Fruit fly (Drosophila melanogaster) whole organism, embryonic: ENCODE measurements around the gene Polr3E.

Experiments used
- Bgb ChIP-seq: fragments of 200-800 bp; sonication (Bioruptor generic); IDR thresholded peaks from 2 replicates; pipeline ENCODE4 v1.3.6; 2022; ENCODE audit warnings: missing biosample characterization, missing genetic modification characterization; ENCODE audit not compliant: partially characterized antibody
- CG11085 ChIP-seq: fragments of 200-800 bp; sonication (Bioruptor generic); IDR thresholded peaks from 2 replicates; pipeline ENCODE4 v1.3.6; 2022; ENCODE audit warnings: missing biosample characterization, missing genetic modification characterization
- CG12155 ChIP-seq: fragments of 200-800 bp; sonication (Bioruptor generic); optimal IDR thresholded peaks from 3 replicates; lab custom pipeline; 2016; ENCODE audit warnings: missing biosample characterization, missing genetic modification characterization
- CG1233 ChIP-seq: fragments of 200-800 bp; sonication (Bioruptor generic); optimal IDR thresholded peaks from 4 replicates; lab custom pipeline; 2018; ENCODE audit warnings: missing biosample characterization, mild to moderate bottlenecking, missing genetic modification characterization
- CG12769 ChIP-seq: fragments of 200-800 bp; sonication (Bioruptor generic); optimal IDR thresholded peaks from 2 replicates; lab custom pipeline; 2019; ENCODE audit warnings: missing biosample characterization, mild to moderate bottlenecking, missing genetic modification characterization, moderate library complexity
- CG12942 ChIP-seq: fragments of 200-800 bp; sonication (Bioruptor generic); optimal IDR thresholded peaks from 3 replicates; lab custom pipeline; 2016; ENCODE audit warnings: missing biosample characterization, missing genetic modification characterization
- CG13624 ChIP-seq: fragments of 200-800 bp; sonication (Bioruptor generic); optimal IDR thresholded peaks from 2 replicates; lab custom pipeline; 2016; ENCODE audit warnings: missing biosample characterization, missing genetic modification characterization
- CG14667 ChIP-seq: fragments of 200-800 bp; sonication (Bioruptor generic); IDR thresholded peaks from 2 replicates; pipeline ENCODE4 v1.3.6; 2022; ENCODE audit warnings: missing biosample characterization, missing genetic modification characterization
- CG15479 ChIP-seq: fragments of 200-800 bp; sonication (Bioruptor generic); optimal IDR thresholded peaks from 3 replicates; lab custom pipeline; 2019; ENCODE audit warnings: missing biosample characterization, mild to moderate bottlenecking, missing genetic modification characterization, moderate library complexity
- CG17912 ChIP-seq: fragments of 200-800 bp; sonication (Bioruptor generic); optimal IDR thresholded peaks from 2 replicates; lab custom pipeline; 2018; ENCODE audit warnings: missing biosample characterization, mild to moderate bottlenecking, missing genetic modification characterization
- CG18476 ChIP-seq: fragments of 200-800 bp; sonication (Bioruptor generic); optimal IDR thresholded peaks from 2 replicates; lab custom pipeline; 2016; ENCODE audit warnings: missing biosample characterization, mild to moderate bottlenecking, missing genetic modification characterization
- CG18599 ChIP-seq: fragments of 200-800 bp; sonication (Bioruptor generic); optimal IDR thresholded peaks from 3 replicates; lab custom pipeline; 2017; ENCODE audit warnings: missing biosample characterization, missing genetic modification characterization, mild to moderate bottlenecking, moderate library complexity, missing genetic modification reagents
- CG2875 ChIP-seq: fragments of 200-800 bp; sonication (Bioruptor generic); optimal IDR thresholded peaks from 2 replicates; lab custom pipeline; 2017; ENCODE audit warnings: missing biosample characterization, mild to moderate bottlenecking, missing genetic modification characterization, missing genetic modification reagents
- CG34376 ChIP-seq: fragments of 200-800 bp; sonication (Bioruptor generic); optimal IDR thresholded peaks from 2 replicates; lab custom pipeline; 2018; ENCODE audit warnings: missing biosample characterization, mild to moderate bottlenecking, missing genetic modification characterization
- CG6683 ChIP-seq: fragments of 200-800 bp; sonication (Bioruptor generic); optimal IDR thresholded peaks from 2 replicates; lab custom pipeline; 2017; ENCODE audit warnings: missing biosample characterization, mild to moderate bottlenecking, missing genetic modification characterization, missing genetic modification reagents
- CG8281 ChIP-seq: fragments of 200-800 bp; sonication (Bioruptor generic); optimal IDR thresholded peaks from 2 replicates; lab custom pipeline; 2018; ENCODE audit warnings: missing biosample characterization, mild to moderate bottlenecking, missing genetic modification characterization, moderate library complexity
- CG8944 ChIP-seq: fragments of 200-800 bp; sonication (Bioruptor generic); optimal IDR thresholded peaks from 3 replicates; lab custom pipeline; 2016; ENCODE audit warnings: missing biosample characterization, missing genetic modification characterization
- CTCF ChIP-seq: fragments of 200-800 bp; sonication (Bioruptor generic); optimal IDR thresholded peaks from 2 replicates; lab custom pipeline; 2017; ENCODE audit warnings: missing biosample characterization, mild to moderate bottlenecking, missing genetic modification characterization, moderate library complexity
- Dll ChIP-seq: fragments of 200-800 bp; sonication (Bioruptor generic); IDR thresholded peaks from 4 replicates; pipeline ENCODE4 v1.3.6; 2022; ENCODE audit warnings: missing biosample characterization, missing genetic modification characterization; ENCODE audit not compliant: partially characterized antibody
- Doc3 ChIP-seq: fragments of 200-800 bp; sonication (Bioruptor generic); IDR thresholded peaks from 3 replicates; pipeline ENCODE4 v1.3.6; 2022; ENCODE audit warnings: missing biosample characterization, missing genetic modification characterization; ENCODE audit not compliant: partially characterized antibody
- E2f1 ChIP-seq: fragments of 200-800 bp; sonication (Bioruptor generic); IDR thresholded peaks from 2 replicates; pipeline ENCODE4 v1.3.6; 2022; ENCODE audit warnings: missing biosample characterization, missing genetic modification characterization
- HLH3B ChIP-seq: fragments of 200-800 bp; sonication (Bioruptor generic); IDR thresholded peaks from 2 replicates; pipeline ENCODE4 v1.3.6; 2022; ENCODE audit warnings: missing biosample characterization, missing genetic modification characterization
- HLH54F ChIP-seq: fragments of 200-800 bp; sonication (Bioruptor generic); optimal IDR thresholded peaks from 3 replicates; lab custom pipeline; 2016; ENCODE audit warnings: missing biosample characterization, missing genetic modification characterization
- Hr51 ChIP-seq, 2 experiments: fragments of 200-800 bp; sonication (Bioruptor generic); optimal IDR thresholded peaks; 2 replicates in 1 of 2; 3 replicates in 1 of 2; lab custom pipeline; 2016 to 2018; ENCODE audit warnings: missing biosample characterization in 2 of 2, missing genetic modification characterization in 2 of 2, mild to moderate bottlenecking in 1 of 2, moderate library complexity in 1 of 2
- Jarid2 ChIP-seq: fragments of 200-800 bp; sonication (Bioruptor generic); optimal IDR thresholded peaks from 3 replicates; lab custom pipeline; 2017; ENCODE audit warnings: mild to moderate bottlenecking, missing biosample characterization, missing genetic modification reagents, missing genetic modification characterization
- Max ChIP-seq: fragments of 200-800 bp; sonication (Bioruptor generic); optimal IDR thresholded peaks from 2 replicates; lab custom pipeline; 2016; ENCODE audit warnings: missing biosample characterization, mild to moderate bottlenecking, missing genetic modification characterization
- Neu2 ChIP-seq: fragments of 200-800 bp; sonication (Bioruptor generic); optimal IDR thresholded peaks from 3 replicates; lab custom pipeline; 2016; ENCODE audit warnings: missing biosample characterization, missing genetic modification characterization, borderline replicate concordance
- Oaz ChIP-seq: fragments of 200-800 bp; sonication (Bioruptor generic); IDR thresholded peaks from 2 replicates; pipeline ENCODE4 v1.3.6; 2022; ENCODE audit warnings: missing biosample characterization, missing genetic modification characterization
- Poxn ChIP-seq: fragments of 200-800 bp; sonication (Bioruptor generic); IDR thresholded peaks from 2 replicates; pipeline ENCODE4 v1.3.6; 2022; ENCODE audit warnings: missing biosample characterization, missing genetic modification characterization
- Rx ChIP-seq: fragments of 200-800 bp; sonication (Bioruptor generic); IDR thresholded peaks from 2 replicates; pipeline ENCODE4 v1.3.6; 2022; ENCODE audit warnings: missing biosample characterization, missing genetic modification characterization
- Six4 ChIP-seq: fragments of 200-800 bp; sonication (Bioruptor generic); optimal IDR thresholded peaks from 2 replicates; lab custom pipeline; 2016; ENCODE audit warnings: missing biosample characterization, missing genetic modification characterization
- TFAM ChIP-seq: fragments of 200-800 bp; sonication (Bioruptor generic); optimal IDR thresholded peaks from 2 replicates; lab custom pipeline; 2017; ENCODE audit warnings: missing biosample characterization, missing genetic modification characterization, inconsistent platforms
- Vsx1 ChIP-seq: fragments of 200-800 bp; sonication (Bioruptor generic); optimal IDR thresholded peaks from 2 replicates; lab custom pipeline; 2017; ENCODE audit warnings: missing biosample characterization, mild to moderate bottlenecking, missing genetic modification characterization, missing genetic modification reagents
- Xbp1 ChIP-seq: fragments of 200-800 bp; sonication (Bioruptor generic); optimal IDR thresholded peaks from 3 replicates; lab custom pipeline; 2016; ENCODE audit warnings: missing biosample characterization, mild to moderate bottlenecking, missing genetic modification characterization
- aop ChIP-seq: fragments of 200-800 bp; sonication (Bioruptor generic); IDR thresholded peaks from 2 replicates; pipeline ENCODE4 v1.3.6; 2022; ENCODE audit warnings: missing biosample characterization, missing genetic modification characterization
- bowl ChIP-seq: fragments of 200-800 bp; sonication (Bioruptor generic); IDR thresholded peaks from 2 replicates; pipeline ENCODE4 v1.3.6; 2022; ENCODE audit warnings: missing biosample characterization, missing genetic modification characterization
- cas ChIP-seq: fragments of 200-800 bp; sonication (Bioruptor generic); IDR thresholded peaks from 2 replicates; pipeline ENCODE4 v1.3.6; 2022; ENCODE audit warnings: missing biosample characterization, missing genetic modification characterization
- da ChIP-seq: fragments of 200-800 bp; sonication (Bioruptor generic); optimal IDR thresholded peaks from 2 replicates; lab custom pipeline; 2016; ENCODE audit warnings: missing biosample characterization, missing genetic modification characterization
- dmrt99B ChIP-seq: fragments of 200-800 bp; sonication (Bioruptor generic); optimal IDR thresholded peaks from 2 replicates; lab custom pipeline; 2018; ENCODE audit warnings: missing biosample characterization, mild to moderate bottlenecking, missing genetic modification characterization, moderate library complexity
- ftz-f1 ChIP-seq: fragments of 200-800 bp; sonication (Bioruptor generic); optimal IDR thresholded peaks from 2 replicates; lab custom pipeline; 2016; ENCODE audit warnings: missing biosample characterization, missing genetic modification characterization
- gro ChIP-seq: fragments of 200-800 bp; sonication (Bioruptor generic); optimal IDR thresholded peaks from 2 replicates; lab custom pipeline; 2016; ENCODE audit warnings: missing biosample characterization, missing genetic modification characterization
- lbe ChIP-seq: fragments of 200-800 bp; sonication (Bioruptor generic); optimal IDR thresholded peaks from 2 replicates; lab custom pipeline; 2016; ENCODE audit warnings: missing biosample characterization, mild to moderate bottlenecking, missing genetic modification characterization
- maf-S ChIP-seq: fragments of 200-800 bp; sonication (Bioruptor generic); optimal IDR thresholded peaks from 2 replicates; lab custom pipeline; 2016; ENCODE audit warnings: missing biosample characterization, missing genetic modification characterization
- nerfin-2 ChIP-seq: fragments of 200-800 bp; sonication (Bioruptor generic); IDR thresholded peaks from 2 replicates; pipeline ENCODE4 v1.3.6; 2022; ENCODE audit warnings: missing biosample characterization, missing genetic modification characterization; ENCODE audit not compliant: partially characterized antibody
- org-1 ChIP-seq: fragments of 200-800 bp; sonication (Bioruptor generic); optimal IDR thresholded peaks from 2 replicates; lab custom pipeline; 2017; ENCODE audit warnings: missing biosample characterization, missing genetic modification characterization
- pb ChIP-seq: fragments of 200-800 bp; sonication (Bioruptor generic); optimal IDR thresholded peaks from 3 replicates; lab custom pipeline; 2016; ENCODE audit warnings: missing biosample characterization, missing genetic modification characterization
- run ChIP-seq: fragments of 200-800 bp; sonication (Bioruptor generic); optimal IDR thresholded peaks from 3 replicates; lab custom pipeline; 2018; ENCODE audit warnings: missing biosample characterization, mild to moderate bottlenecking, missing genetic modification characterization
- stc ChIP-seq: fragments of 200-800 bp; sonication (Bioruptor generic); IDR thresholded peaks from 2 replicates; pipeline ENCODE4 v1.3.6; 2022; ENCODE audit warnings: missing biosample characterization, missing genetic modification characterization
- toy ChIP-seq: fragments of 200-800 bp; sonication (Bioruptor generic); IDR thresholded peaks from 2 replicates; pipeline ENCODE4 v1.3.6; 2022; ENCODE audit warnings: missing biosample characterization, missing genetic modification characterization
- zfh2 ChIP-seq: fragments of 200-800 bp; sonication (Bioruptor generic); optimal IDR thresholded peaks from 2 replicates; lab custom pipeline; 2016; ENCODE audit warnings: missing biosample characterization, missing genetic modification characterization

The Polr3E gene

dm6 chr3L:21009405-21010120, 22.1 kb upstream of the Polr3E start (continued):
- peak; percentile 72 for TF ChIP-seq E2f1 (GFP tag; lab: Robert Waterston, UW)
- no peak for TF ChIP-seq cas (GFP tag; lab: Robert Waterston, UW)
- TF ChIP-seq CG13624 (GFP tag; lab: Kevin White, UChicago) = peak; percentile 63
- peak; percentile 52; the same call in 1 of the 2 replicates for TF ChIP-seq Rx (GFP tag; lab: Robert Waterston, UW)
- peak; percentile 31 for TF ChIP-seq Six4 (GFP tag; lab: Kevin White, UChicago)
- peak; percentile 15 for TF ChIP-seq Vsx1 (GFP tag; lab: Kevin White, UChicago)
- no peak for TF ChIP-seq CG18476 (GFP tag; lab: Kevin White, UChicago)
- no peak for TF ChIP-seq aop (GFP tag; lab: Robert Waterston, UW)
- peak; percentile 26 for TF ChIP-seq CG1233
- TF ChIP-seq dmrt99B = peak; percentile 55
- TF ChIP-seq Jarid2 (GFP tag; lab: Kevin White, UChicago) = no peak
- peak; percentile 18 for TF ChIP-seq gro (GFP tag; lab: Kevin White, UChicago)
- no peak for TF ChIP-seq da
- no peak for TF ChIP-seq bowl
- TF ChIP-seq maf-S (GFP tag; lab: Kevin White, UChicago) = peak; percentile 62
- TF ChIP-seq CG2875 (GFP tag; lab: Kevin White, UChicago) = peak; percentile 1
- TF ChIP-seq run (tag; lab: Kevin White, UChicago) = no peak
- TF ChIP-seq Neu2 = no peak
- TF ChIP-seq TFAM (GFP tag; lab: Kevin White, UChicago) = no peak
- TF ChIP-seq lbe (GFP tag; lab: Kevin White, UChicago) = peak; percentile 71
- TF ChIP-seq CG6683 (GFP tag; lab: Kevin White, UChicago) = no peak
- peak; percentile 38 for TF ChIP-seq CG34376 (GFP tag; lab: Kevin White, UChicago)
- peak; percentile 51; the same call in 1 of the 2 replicates for TF ChIP-seq Bgb (GFP tag; lab: Robert Waterston, UW)
- no peak for TF ChIP-seq CG15479
- peak; percentile 46 for TF ChIP-seq CG12155
- TF ChIP-seq Xbp1 = peak; percentile 51
- TF ChIP-seq toy (GFP tag; lab: Robert Waterston, UW) = no peak
- no peak for TF ChIP-seq CG8281
- peak in 1 of 2 experiments; percentile 46 for TF ChIP-seq Hr51 (GFP tag; optimal IDR thresholded peaks at IDR 0.05; lab: Kevin White, UChicago)
- peak; percentile 11 for TF ChIP-seq zfh2
- peak; percentile 72; the same call in 1 of the 2 replicates for TF ChIP-seq stc
- peak; percentile 3 for TF ChIP-seq Max (GFP tag; lab: Kevin White, UChicago)
- no peak for TF ChIP-seq CG17912 (GFP tag; lab: Kevin White, UChicago)
- no peak; the same call in 1 of the 2 replicates for TF ChIP-seq nerfin-2
- TF ChIP-seq CTCF (GFP tag; lab: Kevin White, UChicago) = no peak
- TF ChIP-seq CG11085 (GFP tag; lab: Robert Waterston, UW) = no peak
- TF ChIP-seq pb = no peak
- no peak for TF ChIP-seq Poxn (GFP tag; lab: Robert Waterston, UW)
- TF ChIP-seq Oaz (GFP tag; lab: Robert Waterston, UW) = no peak
- no peak for TF ChIP-seq ftz-f1 (GFP tag; lab: Kevin White, UChicago)
- TF ChIP-seq HLH3B = peak; percentile 60
- peak; percentile 74 for TF ChIP-seq CG18599 (GFP tag; lab: Kevin White, UChicago)
- TF ChIP-seq Dll (GFP tag; lab: Robert Waterston, UW) = no peak
- TF ChIP-seq CG12769 = peak; percentile 30
- peak; percentile 21 for TF ChIP-seq CG12942 (GFP tag; lab: Kevin White, UChicago)
- no peak for TF ChIP-seq CG8944 (GFP tag; lab: Kevin White, UChicago)
- TF ChIP-seq CG14667 = no peak
- no peak for TF ChIP-seq Doc3 (GFP tag; lab: Robert Waterston, UW)
- no peak for TF ChIP-seq org-1
- peak; percentile 49 for TF ChIP-seq HLH54F (GFP tag; lab: Kevin White, UChicago)
